Worm (Caenorhabditis elegans): ENCODE results near the gene phlp-2.
A peak's percentile ranks its signal among the peaks of the same experiment; 100 is the strongest.

The phlp-2 gene

ce11 chrIII:4196301-4196987 is 12.8 kb upstream of the phlp-2 start (continued):
- TF ChIP-seq elt-1 (tag; optimal IDR thresholded peaks at IDR 0.05) (no peak), egl-27 (tag; optimal IDR thresholded peaks at IDR 0.05) (no peak), unc-39 (tag; optimal IDR thresholded peaks at IDR 0.05) (no peak), ztf-4 (tag; optimal IDR thresholded peaks at IDR 0.05) (no peak), fkh-2 (tag; optimal IDR thresholded peaks at IDR 0.05) (no peak), unc-62 (GFP tag; optimal IDR thresholded peaks at IDR 0.05) (no peak), nhr-12 (tag; optimal IDR thresholded peaks at IDR 0.05) (no peak), daf-12 (tag; optimal IDR thresholded peaks at IDR 0.05) (no peak), eor-1 (tag; optimal IDR thresholded peaks at IDR 0.05) (no peak), mml-1 (tag; optimal IDR thresholded peaks at IDR 0.05) (no peak), lin-39 (tag; optimal IDR thresholded peaks at IDR 0.05) (peak; percentile 60)

- no peak for TF ChIP-seq ceh-28 (tag; optimal IDR thresholded peaks at IDR 0.05)
- no peak for TF ChIP-seq egl-5 (tag; optimal IDR thresholded peaks at IDR 0.05)
- TF ChIP-seq nhr-25 (tag; optimal IDR thresholded peaks at IDR 0.05): no peak
- TF ChIP-seq ceh-16 (tag; optimal IDR thresholded peaks at IDR 0.05): no peak
- no peak for TF ChIP-seq sea-2 (GFP tag; optimal IDR thresholded peaks at IDR 0.05)
- no peak for TF ChIP-seq tbx-2 (tag; optimal IDR thresholded peaks at IDR 0.05)
- no peak for TF ChIP-seq ZK546.5 (tag; optimal IDR thresholded peaks at IDR 0.05)
- no peak for TF ChIP-seq nhr-77 (tag; optimal IDR thresholded peaks at IDR 0.05)
- no peak for TF ChIP-seq nhr-11 (tag; optimal IDR thresholded peaks at IDR 0.05)
- TF ChIP-seq egl-27 (tag; optimal IDR thresholded peaks at IDR 0.05): no peak
- TF ChIP-seq nhr-76 (tag; optimal IDR thresholded peaks at IDR 0.05): no peak
- TF ChIP-seq aly-2 (tag; optimal IDR thresholded peaks at IDR 0.05): no peak
- TF ChIP-seq fos-1 (tag; optimal IDR thresholded peaks at IDR 0.05): no peak
- no peak for TF ChIP-seq ceh-82 (tag; optimal IDR thresholded peaks at IDR 0.05)
- no peak for TF ChIP-seq mml-1 (tag; optimal IDR thresholded peaks at IDR 0.05)
- no peak for TF ChIP-seq mdl-1 (tag; optimal IDR thresholded peaks at IDR 0.05)
- no peak for TF ChIP-seq zag-1 (tag; optimal IDR thresholded peaks at IDR 0.05)
- TF ChIP-seq nhr-43 (tag; optimal IDR thresholded peaks at IDR 0.05; ENCODE audit: poor library complexity, severe bottlenecking): no peak
Observed at ce11 chrIII:4196988-4197384, 12.3 kb upstream of the phlp-2 start, which contains the start of gene asd-1. Gene asd-1 (plus strand): TSS chrIII:4197285.

ce11 chrIII:4204072-4204471 is 5.2 kb upstream of the phlp-2 start, which contains the start of the genes pelo-1 and R74.7:
Gene pelo-1 (minus strand): TSS chrIII:4204222.
Gene R74.7 (plus strand): TSS chrIII:4204429.
- peak; percentile 64 for TF ChIP-seq pha-4 (tag; optimal IDR thresholded peaks at IDR 0.05)
- TF ChIP-seq ztf-4 (tag; optimal IDR thresholded peaks at IDR 0.05): no peak
- TF ChIP-seq ztf-11 (tag; optimal IDR thresholded peaks at IDR 0.05): no peak
- peak; percentile 48 for TF ChIP-seq lin-15B (tag; optimal IDR thresholded peaks at IDR 0.05)
- peak; percentile 43 for TF ChIP-seq nfya-1 (tag; optimal IDR thresholded peaks at IDR 0.05; ENCODE audit: insufficient read depth)
- TF ChIP-seq ceh-28 (tag; optimal IDR thresholded peaks at IDR 0.05): no peak
- TF ChIP-seq fkh-10 (GFP tag; optimal IDR thresholded peaks at IDR 0.05): no peak
- TF ChIP-seq R02D3.7 (tag; optimal IDR thresholded peaks at IDR 0.05): peak; percentile 88
- no peak for TF ChIP-seq zag-1 (tag; optimal IDR thresholded peaks at IDR 0.05)

ce11 chrIII:4204964-4205363 is 4.3 kb upstream of the phlp-2 start:
- TF ChIP-seq ztf-11 (tag; optimal IDR thresholded peaks at IDR 0.05): no peak
- no peak for TF ChIP-seq elt-2 (tag; optimal IDR thresholded peaks at IDR 0.05)
- TF ChIP-seq fkh-2 (tag; optimal IDR thresholded peaks at IDR 0.05): no peak
- no peak for TF ChIP-seq unc-39 (tag; optimal IDR thresholded peaks at IDR 0.05)
- no peak for TF ChIP-seq ceh-28 (tag; optimal IDR thresholded peaks at IDR 0.05)
- TF ChIP-seq ceh-9 (tag; optimal IDR thresholded peaks at IDR 0.05): no peak
